Fruit fly (Drosophila melanogaster) whole organism, embryonic: ENCODE results near the gene aqz.

Experiments
- CG10321 ChIP-seq: fragments of 200-800 bp; sonication (Bioruptor generic); IDR thresholded peaks from 2 replicates; pipeline ENCODE4 v1.3.6; 2022; ENCODE audit warnings: missing biosample characterization, missing genetic modification characterization
- CG2202 ChIP-seq: fragments of 200-800 bp; sonication (Bioruptor generic); optimal IDR thresholded peaks from 2 replicates; lab custom pipeline; 2018; ENCODE audit warnings: missing biosample characterization, mild to moderate bottlenecking, missing genetic modification characterization
- CG7372 ChIP-seq: fragments of 200-800 bp; sonication (Bioruptor generic); IDR thresholded peaks from 2 replicates; pipeline ENCODE4 v1.3.6; 2022; ENCODE audit warnings: missing biosample characterization, missing genetic modification characterization
- CG8290 ChIP-seq, 3 experiments: fragments of 200-800 bp; sonication (Bioruptor generic); optimal IDR thresholded peaks; 2 replicates each; lab custom pipeline; 2016 to 2019; ENCODE audit warnings: missing biosample characterization in 3 of 3, missing genetic modification characterization in 3 of 3, mild to moderate bottlenecking in 2 of 3, moderate library complexity in 1 of 3
- CG9727 ChIP-seq: fragments of 200-800 bp; sonication (Bioruptor generic); optimal IDR thresholded peaks from 3 replicates; lab custom pipeline; 2017; ENCODE audit warnings: missing biosample characterization, mild to moderate bottlenecking, missing genetic modification characterization
- al ChIP-seq: fragments of 200-800 bp; sonication (Bioruptor generic); IDR thresholded peaks from 2 replicates; pipeline ENCODE4 v1.3.6; 2022; ENCODE audit warnings: missing biosample characterization, missing genetic modification characterization

dm6 chr3R:8805388-8805852 lies 15.1 kb downstream of the aqz start, which contains the start of gene CG9839:
- TF ChIP-seq CG7372 (GFP tag; lab: Robert Waterston, UW) = no peak
- peak; percentile 95 for TF ChIP-seq CG10321 (GFP tag; lab: Robert Waterston, UW)
- TF ChIP-seq CG2202 = no peak
- TF ChIP-seq CG9727 = no peak
- peak; percentile 19 for TF ChIP-seq CG8290 (GFP tag; optimal IDR thresholded peaks at IDR 0.05; lab: Kevin White, UChicago)
- peak in 1 of 2 experiments; percentile 48 for TF ChIP-seq CG8290 (tag; optimal IDR thresholded peaks at IDR 0.05; lab: Kevin White, UChicago)
- TF ChIP-seq al (GFP tag; lab: Robert Waterston, UW) = no peak
